Fruit fly (Drosophila melanogaster): ENCODE measurements around the gene Mettl3.

Gene Mettl3

DNA sequence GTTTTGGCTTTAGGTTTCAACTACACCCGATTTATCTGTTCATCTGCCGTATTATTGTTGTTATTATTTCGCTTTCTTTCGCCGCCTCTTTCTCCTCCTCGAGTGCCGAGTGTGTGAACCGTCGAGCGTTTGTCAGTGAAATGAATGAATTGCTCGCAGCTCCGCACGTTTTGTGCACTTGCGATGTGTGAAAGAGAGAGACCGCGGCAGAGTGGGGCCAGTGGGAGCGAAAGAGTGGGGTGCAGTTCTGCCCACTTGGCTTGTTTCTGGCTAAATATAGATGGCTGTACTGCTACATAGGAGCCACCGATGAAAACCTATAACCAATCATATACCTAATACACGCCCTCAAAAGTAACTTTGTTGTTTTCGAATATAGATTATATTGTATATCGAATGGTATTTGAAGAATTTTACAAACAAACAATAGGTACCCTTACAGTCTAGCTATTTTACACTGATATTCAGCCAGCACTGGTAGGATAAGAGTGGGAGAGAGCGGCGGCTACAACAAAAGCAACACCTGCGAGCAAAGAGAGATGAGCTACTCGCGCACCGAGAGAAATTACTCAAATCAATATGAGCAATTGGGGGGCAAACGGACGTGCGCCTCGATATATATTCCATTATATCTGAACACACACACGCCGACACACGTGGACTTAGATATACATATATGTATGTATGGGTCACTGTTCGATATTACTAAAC is 25.4 kb upstream of the Mettl3 start (continued):
- TF ChIP-seq bsh (GFP tag; optimal IDR thresholded peaks at IDR 0.05) (no peak), Hr3 (GFP tag; optimal IDR thresholded peaks at IDR 0.05) (no peak), CG11723 (GFP tag; optimal IDR thresholded peaks at IDR 0.05) (no peak), CG15696 (tag; optimal IDR thresholded peaks at IDR 0.05) (no peak), CG7963 (GFP tag; IDR thresholded peaks at IDR 0.05; ENCODE audit: partially characterized antibody) (no peak), crol (GFP tag; IDR thresholded peaks at IDR 0.05) (peak; percentile 50), CG1792 (GFP tag; optimal IDR thresholded peaks at IDR 0.05) (no peak), Nf-YB (GFP tag; optimal IDR thresholded peaks at IDR 0.05) (no peak), kni (GFP tag; optimal IDR thresholded peaks at IDR 0.05) (peak; percentile 32), Hmr (GFP tag; optimal IDR thresholded peaks at IDR 0.05) (no peak), CG42726 (GFP tag; IDR thresholded peaks at IDR 0.05; ENCODE audit: partially characterized antibody) (0 out of 2 replicates have a peak, but pooled peaks have one; percentile 30), sim (GFP tag; IDR thresholded peaks at IDR 0.05) (no peak), sisA (GFP tag; IDR thresholded peaks at IDR 0.05) (no peak), Sin3A (optimal IDR thresholded peaks at IDR 0.05) (no peak), CG14050 (GFP tag; IDR thresholded peaks at IDR 0.05) (no peak), Lpt (GFP tag; optimal IDR thresholded peaks at IDR 0.05) (no peak), sens (GFP tag) (peak; percentile 82), HmgZ (tag; optimal IDR thresholded peaks at IDR 0.05) (peak; percentile 13), trem (tag; optimal IDR thresholded peaks at IDR 0.05) (no peak), CG2678 (tag; optimal IDR thresholded peaks at IDR 0.05) (peak; percentile 45), dmrt11E (tag; optimal IDR thresholded peaks at IDR 0.05) (no peak), C15 (GFP tag; IDR thresholded peaks at IDR 0.05) (no peak), Ravus (GFP tag; IDR thresholded peaks at IDR 0.05) (no peak), CG17359 (tag; optimal IDR thresholded peaks at IDR 0.05) (no peak), croc (GFP tag; conservative IDR thresholded peaks at IDR 0.05) (no peak), Dad (GFP tag; optimal IDR thresholded peaks at IDR 0.05) (no peak), Eip74EF (GFP tag; optimal IDR thresholded peaks at IDR 0.05) (no peak), dimm (GFP tag; IDR thresholded peaks at IDR 0.05) (no peak), CG18476 (GFP tag; optimal IDR thresholded peaks at IDR 0.05) (no peak), CG14965 (GFP tag; optimal IDR thresholded peaks at IDR 0.05; ENCODE audit: borderline replicate concordance) (no peak), CG7928 (GFP tag; optimal IDR thresholded peaks at IDR 0.05) (no peak), Ada2b (GFP tag; IDR thresholded peaks at IDR 0.05) (no peak), CG13123 (GFP tag; optimal IDR thresholded peaks at IDR 0.05) (no peak), CG2116 (GFP tag; optimal IDR thresholded peaks at IDR 0.05) (no peak), CG4854 (GFP tag; optimal IDR thresholded peaks at IDR 0.05) (no peak), eyg (GFP tag; optimal IDR thresholded peaks at IDR 0.05) (no peak), Blimp-1 (GFP tag; optimal IDR thresholded peaks at IDR 0.05) (no peak), CHES-1-like (GFP tag; optimal IDR thresholded peaks at IDR 0.05) (no peak), ara (GFP tag; IDR thresholded peaks at IDR 0.05) (no peak), sna (GFP tag; IDR thresholded peaks at IDR 0.05; ENCODE audit: partially characterized antibody) (no peak), NFAT (GFP tag; IDR thresholded peaks at IDR 0.05) (no peak), lov (optimal IDR thresholded peaks at IDR 0.05) (no peak), lov (GFP tag; IDR thresholded peaks at IDR 0.05) (no peak), mirr (GFP tag; optimal IDR thresholded peaks at IDR 0.05) (peak; percentile 46), CG2712 (tag; optimal IDR thresholded peaks at IDR 0.05) (no peak), Chrac-16 (GFP tag; optimal IDR thresholded peaks at IDR 0.05) (peak; percentile 10), ap (GFP tag; IDR thresholded peaks at IDR 0.05) (no peak), salm (tag; optimal IDR thresholded peaks at IDR 0.05) (no peak), GATAe (GFP tag; conservative IDR thresholded peaks at IDR 0.05) (no peak), crp (GFP tag; optimal IDR thresholded peaks at IDR 0.05) (no peak), CG1024 (GFP tag; IDR thresholded peaks at IDR 0.05) (no peak)

Data from whole organism, embryonic.